Fruit fly (Drosophila melanogaster) whole organism, embryonic: ENCODE measurements around the gene CG33181.

ENCODE experiments used
- Abd-B ChIP-seq: fragments of 200-800 bp; sonication (Bioruptor generic); optimal IDR thresholded peaks from 2 replicates; lab custom pipeline; 2018; ENCODE audit warnings: missing biosample characterization, mild to moderate bottlenecking, missing genetic modification characterization, moderate library complexity
- Ada2b ChIP-seq: fragments of 200-800 bp; sonication (Bioruptor generic); IDR thresholded peaks from 2 replicates; pipeline ENCODE4 v1.3.6; 2022; ENCODE audit warnings: missing biosample characterization, missing genetic modification characterization
- Awh ChIP-seq: fragments of 200-800 bp; sonication (Bioruptor generic); IDR thresholded peaks from 2 replicates; pipeline ENCODE4, ENCODE4 v1.3.6; 2022; ENCODE audit warnings: missing biosample characterization, missing genetic modification characterization
- Blimp-1 ChIP-seq: fragments of 200-800 bp; sonication (Bioruptor generic); optimal IDR thresholded peaks from 3 replicates; lab custom pipeline; 2018; ENCODE audit warnings: missing biosample characterization, missing genetic modification characterization, mild to moderate bottlenecking, moderate library complexity, missing genetic modification reagents
- CG1024 ChIP-seq: fragments of 200-800 bp; sonication (Bioruptor generic); IDR thresholded peaks from 2 replicates; pipeline ENCODE4 v1.3.6; 2022; ENCODE audit warnings: missing biosample characterization, missing genetic modification characterization
- CG10543 ChIP-seq: fragments of 200-800 bp; sonication (Bioruptor generic); optimal IDR thresholded peaks from 3 replicates; lab custom pipeline; 2017; ENCODE audit warnings: missing biosample characterization, mild to moderate bottlenecking, missing genetic modification characterization, moderate library complexity
- CG10565 ChIP-seq: fragments of 200-800 bp; sonication (Bioruptor generic); optimal IDR thresholded peaks from 3 replicates; lab custom pipeline; 2016; ENCODE audit warnings: missing biosample characterization, mild to moderate bottlenecking, missing genetic modification characterization
- CG10979 ChIP-seq: fragments of 200-800 bp; sonication (Bioruptor generic); optimal IDR thresholded peaks from 2 replicates; lab custom pipeline; 2018; ENCODE audit warnings: missing biosample characterization, mild to moderate bottlenecking, missing genetic modification characterization, moderate library complexity
- CG11398 ChIP-seq: fragments of 200-800 bp; sonication (Bioruptor generic); optimal IDR thresholded peaks from 2 replicates; lab custom pipeline; 2016; ENCODE audit warnings: missing biosample characterization, missing genetic modification characterization
- CG11504 ChIP-seq: fragments of 200-800 bp; sonication (Bioruptor generic); optimal IDR thresholded peaks from 3 replicates; lab custom pipeline; 2019; ENCODE audit warnings: missing biosample characterization, mild to moderate bottlenecking, missing genetic modification characterization, moderate library complexity
- CG12219 ChIP-seq: fragments of 200-800 bp; sonication (Bioruptor generic); optimal IDR thresholded peaks from 3 replicates; lab custom pipeline; 2018; ENCODE audit warnings: missing biosample characterization, mild to moderate bottlenecking, missing genetic modification characterization
- CG1233 ChIP-seq: fragments of 200-800 bp; sonication (Bioruptor generic); optimal IDR thresholded peaks from 4 replicates; lab custom pipeline; 2018; ENCODE audit warnings: missing biosample characterization, mild to moderate bottlenecking, missing genetic modification characterization
- CG12942 ChIP-seq: fragments of 200-800 bp; sonication (Bioruptor generic); optimal IDR thresholded peaks from 3 replicates; lab custom pipeline; 2016; ENCODE audit warnings: missing biosample characterization, missing genetic modification characterization
- CG14965 ChIP-seq: fragments of 200-800 bp; sonication (Bioruptor generic); optimal IDR thresholded peaks from 2 replicates; lab custom pipeline; 2016; ENCODE audit warnings: missing biosample characterization, missing genetic modification characterization, borderline replicate concordance
- CG15073 ChIP-seq: fragments of 200-800 bp; sonication (Bioruptor generic); optimal IDR thresholded peaks from 2 replicates; lab custom pipeline; 2016; ENCODE audit warnings: missing biosample characterization, missing genetic modification characterization
- CG18764 ChIP-seq: fragments of 200-800 bp; sonication (Bioruptor generic); optimal IDR thresholded peaks from 3 replicates; lab custom pipeline; 2016; ENCODE audit warnings: missing biosample characterization, missing genetic modification characterization
- CG2712 ChIP-seq: fragments of 200-800 bp; optimal IDR thresholded peaks from 3 replicates; lab custom pipeline; 2019; ENCODE audit warnings: missing biosample characterization, mild to moderate bottlenecking, missing genetic modification characterization, moderate library complexity
- CG30020 ChIP-seq: fragments of 200-800 bp; optimal IDR thresholded peaks from 2 replicates; lab custom pipeline; 2019; ENCODE audit warnings: missing biosample characterization, mild to moderate bottlenecking, missing genetic modification characterization, moderate library complexity
- CG4617 ChIP-seq: fragments of 200-800 bp; sonication (Bioruptor generic); optimal IDR thresholded peaks from 3 replicates; lab custom pipeline; 2016; ENCODE audit warnings: missing biosample characterization, missing genetic modification characterization, borderline replicate concordance
- CG6175 ChIP-seq: fragments of 200-800 bp; sonication (Bioruptor generic); IDR thresholded peaks from 3 replicates; pipeline ENCODE4 v1.3.6; 2022; ENCODE audit warnings: missing biosample characterization, missing genetic modification characterization
- CG6854 ChIP-seq: fragments of 200-800 bp; sonication (Bioruptor generic); optimal IDR thresholded peaks from 3 replicates; lab custom pipeline; 2017; ENCODE audit warnings: missing biosample characterization, mild to moderate bottlenecking, missing genetic modification characterization
- CG9876 ChIP-seq: fragments of 200-800 bp; sonication (Bioruptor generic); optimal IDR thresholded peaks from 2 replicates; lab custom pipeline; 2016; ENCODE audit warnings: missing biosample characterization, missing genetic modification characterization
- D19B ChIP-seq: fragments of 200-800 bp; sonication (Bioruptor generic); optimal IDR thresholded peaks from 2 replicates; lab custom pipeline; 2017; ENCODE audit warnings: missing biosample characterization, mild to moderate bottlenecking, missing genetic modification characterization
- Deaf1 ChIP-seq: fragments of 200-800 bp; optimal IDR thresholded peaks from 3 replicates; lab custom pipeline; 2019; ENCODE audit warnings: missing biosample characterization, mild to moderate bottlenecking, missing genetic modification characterization, moderate library complexity
- Dfd ChIP-seq, 2 experiments: fragments of >200 bp; optimal IDR thresholded peaks; 2 replicates each; lab custom pipeline; 2017; ENCODE audit warnings: missing biosample characterization in 2 of 2, missing genetic modification characterization in 2 of 2
- HHEX ChIP-seq: fragments of 200-800 bp; sonication (Bioruptor generic); optimal IDR thresholded peaks from 3 replicates; lab custom pipeline; 2017; ENCODE audit warnings: missing biosample characterization, mild to moderate bottlenecking, missing genetic modification characterization, missing genetic modification reagents
- Hey ChIP-seq: fragments of 200-800 bp; sonication (Bioruptor generic); optimal IDR thresholded peaks from 3 replicates; lab custom pipeline; 2018; ENCODE audit warnings: missing biosample characterization, mild to moderate bottlenecking, missing genetic modification characterization
- Hmr ChIP-seq: fragments of 200-800 bp; sonication (Bioruptor generic); optimal IDR thresholded peaks from 3 replicates; lab custom pipeline; 2017; ENCODE audit warnings: mild to moderate bottlenecking, missing biosample characterization, missing genetic modification reagents, missing genetic modification characterization
- Lpt ChIP-seq: fragments of >200 bp; optimal IDR thresholded peaks from 2 replicates; lab custom pipeline; 2018; ENCODE audit warnings: missing biosample characterization, missing genetic modification characterization
- MESR4 ChIP-seq: fragments of 200-800 bp; sonication (Bioruptor generic); optimal IDR thresholded peaks from 2 replicates; lab custom pipeline; 2018; ENCODE audit warnings: missing biosample characterization, mild to moderate bottlenecking, missing genetic modification characterization, moderate library complexity
- Oaz ChIP-seq: fragments of 200-800 bp; sonication (Bioruptor generic); IDR thresholded peaks from 2 replicates; pipeline ENCODE4 v1.3.6; 2022; ENCODE audit warnings: missing biosample characterization, missing genetic modification characterization
- Ptx1 ChIP-seq: fragments of 200-800 bp; sonication (Bioruptor generic); IDR thresholded peaks from 2 replicates; pipeline ENCODE4 v1.3.6; 2022; ENCODE audit warnings: missing biosample characterization, missing genetic modification characterization
- Spps ChIP-seq: fragments of 200-800 bp; sonication (Bioruptor generic); optimal IDR thresholded peaks from 2 replicates; lab custom pipeline; 2018; ENCODE audit warnings: missing biosample characterization, mild to moderate bottlenecking, missing genetic modification characterization
- bowl ChIP-seq: fragments of 200-800 bp; sonication (Bioruptor generic); IDR thresholded peaks from 2 replicates; pipeline ENCODE4 v1.3.6; 2022; ENCODE audit warnings: missing biosample characterization, missing genetic modification characterization
- cad ChIP-seq: fragments of >200 bp; optimal IDR thresholded peaks from 2 replicates; lab custom pipeline; 2017; ENCODE audit warnings: missing biosample characterization, missing genetic modification characterization
- dpn ChIP-seq, 2 experiments: fragments of 200-800 bp; sonication (Bioruptor generic); optimal IDR thresholded peaks; 3 replicates each; lab custom pipeline; 2016; ENCODE audit warnings: missing biosample characterization in 2 of 2, missing genetic modification characterization in 2 of 2
- eve ChIP-seq, 2 experiments: fragments of >200 bp; optimal IDR thresholded peaks; 2 replicates each; lab custom pipeline; 2017; ENCODE audit warnings: missing biosample characterization in 2 of 2, missing genetic modification characterization in 2 of 2
- fd102C ChIP-seq: fragments of 200-800 bp; sonication (Bioruptor generic); optimal IDR thresholded peaks from 2 replicates; lab custom pipeline; 2018; ENCODE audit warnings: missing biosample characterization, mild to moderate bottlenecking, missing genetic modification characterization, moderate library complexity
- gcm2 ChIP-seq: fragments of 200-800 bp; sonication (Bioruptor generic); optimal IDR thresholded peaks from 2 replicates; lab custom pipeline; 2016; ENCODE audit warnings: missing biosample characterization, missing genetic modification characterization
- jumu ChIP-seq: fragments of 200-800 bp; sonication (Bioruptor generic); optimal IDR thresholded peaks from 3 replicates; lab custom pipeline; 2016; ENCODE audit warnings: missing biosample characterization, missing genetic modification characterization
- ken ChIP-seq: fragments of 200-800 bp; sonication (Bioruptor generic); IDR thresholded peaks from 3 replicates; pipeline ENCODE4 v1.3.6; 2022; ENCODE audit warnings: missing biosample characterization, missing genetic modification characterization
- knrl ChIP-seq: fragments of 200-800 bp; sonication (Bioruptor generic); IDR thresholded peaks from 3 replicates; pipeline ENCODE4 v1.3.6; 2022; ENCODE audit warnings: missing biosample characterization, missing genetic modification characterization; ENCODE audit not compliant: partially characterized antibody
- lilli ChIP-seq: fragments of 200-800 bp; sonication (Bioruptor generic); optimal IDR thresholded peaks from 3 replicates; lab custom pipeline; 2016; ENCODE audit warnings: missing biosample characterization, missing genetic modification characterization
- nerfin-2 ChIP-seq: fragments of 200-800 bp; sonication (Bioruptor generic); IDR thresholded peaks from 2 replicates; pipeline ENCODE4 v1.3.6; 2022; ENCODE audit warnings: missing biosample characterization, missing genetic modification characterization; ENCODE audit not compliant: partially characterized antibody
- org-1 ChIP-seq: fragments of 200-800 bp; sonication (Bioruptor generic); optimal IDR thresholded peaks from 2 replicates; lab custom pipeline; 2017; ENCODE audit warnings: missing biosample characterization, missing genetic modification characterization
- prd ChIP-seq, 3 experiments: fragments of >200 bp in 2 of 3; fragments of 200-800 bp in 1 of 3; sonication (Bioruptor generic) in 1 of 3; optimal IDR thresholded peaks in 2 of 3; IDR thresholded peaks in 1 of 3; 2 replicates in 2 of 3; 3 replicates in 1 of 3; pipeline versions ENCODE4 v1.3.6 to Lab custom; 2017 to 2022; ENCODE audit warnings: missing biosample characterization in 1 of 3, missing genetic modification characterization in 1 of 3
- salm ChIP-seq: fragments of 200-800 bp; sonication (Bioruptor generic); optimal IDR thresholded peaks from 2 replicates; lab custom pipeline; 2018; ENCODE audit warnings: missing biosample characterization, mild to moderate bottlenecking, missing genetic modification characterization
- usp ChIP-seq: fragments of >200 bp; optimal IDR thresholded peaks from 2 replicates; lab custom pipeline; 2017; ENCODE audit warnings: missing biosample characterization, missing genetic modification characterization
- vnd ChIP-seq: fragments of 200-800 bp; sonication (Bioruptor generic); IDR thresholded peaks from 3 replicates; pipeline ENCODE4 v1.3.6; 2022; ENCODE audit warnings: missing biosample characterization, missing genetic modification characterization; ENCODE audit not compliant: partially characterized antibody
- yki ChIP-seq: fragments of >200 bp; optimal IDR thresholded peaks from 3 replicates; lab custom pipeline; 2018

The CG33181 gene

DNA sequence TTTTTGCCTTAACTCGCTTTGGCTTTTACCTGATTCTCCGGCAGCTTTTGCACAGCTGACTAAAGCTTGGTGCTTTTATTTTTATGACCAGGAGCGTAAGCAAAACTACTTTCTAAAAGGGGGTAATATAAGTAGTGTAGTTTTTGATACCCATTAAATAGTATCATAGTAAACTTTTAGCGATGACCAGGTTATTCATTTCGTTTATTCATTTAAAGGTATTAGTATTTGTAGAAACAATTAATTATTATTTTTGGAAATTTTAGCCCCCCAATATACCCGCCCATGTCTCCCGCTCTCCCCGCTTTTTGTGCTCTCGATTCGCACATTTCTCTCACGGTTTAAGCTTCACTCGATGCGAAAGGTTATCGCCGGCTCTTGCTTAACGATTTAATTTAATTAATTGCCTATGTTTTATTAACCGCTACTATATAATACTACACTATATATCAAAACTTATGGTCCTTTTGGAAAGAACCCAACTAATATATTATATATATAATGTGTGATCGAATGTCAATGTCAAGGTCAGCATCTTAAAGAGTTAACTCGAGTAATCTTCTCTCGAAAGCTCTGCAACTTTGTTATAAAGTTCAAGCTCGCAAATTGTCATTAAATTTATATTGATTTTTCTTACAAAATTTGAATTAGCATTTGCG, 24.6 kb upstream of the CG33181 start, which contains the start of gene Sptr (continued):
- no peak for TF ChIP-seq MESR4 (GFP tag; lab: Kevin White, UChicago)
- peak; percentile 66 for TF ChIP-seq CG18764 (GFP tag; lab: Kevin White, UChicago)
- no peak for TF ChIP-seq gcm2 (GFP tag; lab: Kevin White, UChicago)
- TF ChIP-seq CG10543 (GFP tag; lab: Kevin White, UChicago), result peak; percentile 91
- TF ChIP-seq Ada2b (GFP tag; lab: Robert Waterston, UW), result peak; percentile 92
- TF ChIP-seq CG9876 (GFP tag; lab: Kevin White, UChicago), result no peak
- TF ChIP-seq usp (GFP tag; lab: Kevin White, UChicago), result no peak
- TF ChIP-seq jumu (GFP tag; lab: Kevin White, UChicago), result peak; percentile 55
- peak; percentile 67 for TF ChIP-seq Deaf1 (tag; lab: Kevin White, UChicago)
- no peak for TF ChIP-seq Dfd (GFP tag; optimal IDR thresholded peaks at IDR 0.05; lab: Kevin White, UChicago)
- peak; percentile 73 for TF ChIP-seq Blimp-1 (GFP tag; lab: Kevin White, UChicago)
- TF ChIP-seq org-1 (GFP tag; lab: Kevin White, UChicago), result peak; percentile 82
- TF ChIP-seq CG6854 (GFP tag; lab: Kevin White, UChicago), result peak; percentile 88
- TF ChIP-seq cad (GFP tag; lab: Kevin White, UChicago), result no peak
- TF ChIP-seq CG4617 (GFP tag; lab: Kevin White, UChicago), result peak; percentile 25
- TF ChIP-seq bowl, result peak; percentile 84
- peak; percentile 85 to 86 for TF ChIP-seq dpn (GFP tag; optimal IDR thresholded peaks at IDR 0.05; lab: Kevin White, UChicago)
- peak; percentile 82 for TF ChIP-seq salm (tag; lab: Kevin White, UChicago)
- peak; percentile 72 for TF ChIP-seq Abd-B
- no peak for TF ChIP-seq nerfin-2 (GFP tag; lab: Robert Waterston, UW)
- TF ChIP-seq Ptx1, result peak; percentile 90
- TF ChIP-seq Spps (tag; lab: Kevin White, UChicago), result peak; percentile 3
- TF ChIP-seq CG1024, result peak; percentile 69
- TF ChIP-seq CG11504 (tag; lab: Kevin White, UChicago), result peak; percentile 91
- TF ChIP-seq CG10979 (tag; lab: Kevin White, UChicago), result peak; percentile 63
- TF ChIP-seq CG2712 (tag; lab: Kevin White, UChicago), result peak; percentile 80
- TF ChIP-seq CG10565 (GFP tag; lab: Kevin White, UChicago), result no peak
- no peak for TF ChIP-seq yki (lab: Kevin White, UChicago)
- peak; percentile 92 for TF ChIP-seq lilli (GFP tag; lab: Kevin White, UChicago)
- TF ChIP-seq CG14965 (GFP tag; lab: Kevin White, UChicago), result no peak
- peak; percentile 90 for TF ChIP-seq HHEX
- peak; percentile 76 for TF ChIP-seq CG12219 (GFP tag; lab: Kevin White, UChicago)
- peak; percentile 74 for TF ChIP-seq CG12942 (GFP tag; lab: Kevin White, UChicago)
- TF ChIP-seq vnd (GFP tag; lab: Robert Waterston, UW), result no peak
- no peak for TF ChIP-seq CG15073 (GFP tag; lab: Kevin White, UChicago)
- TF ChIP-seq Lpt (GFP tag; lab: Kevin White, UChicago), result no peak
- TF ChIP-seq CG30020 (tag; lab: Kevin White, UChicago), result peak; percentile 18
- TF ChIP-seq Awh (GFP tag; lab: Robert Waterston, UW), result peak; percentile 88
- TF ChIP-seq Hmr (GFP tag; lab: Kevin White, UChicago), result peak; percentile 96
- peak; percentile 14 for TF ChIP-seq Hey (tag; lab: Kevin White, UChicago)
- TF ChIP-seq Oaz (GFP tag; lab: Robert Waterston, UW), result peak; percentile 74
- TF ChIP-seq eve (GFP tag; optimal IDR thresholded peaks at IDR 0.05; lab: Kevin White, UChicago), result no peak
- TF ChIP-seq fd102C (GFP tag; lab: Kevin White, UChicago), result no peak
- TF ChIP-seq CG11398 (GFP tag; lab: Kevin White, UChicago), result peak; percentile 46
- TF ChIP-seq knrl (GFP tag; lab: Robert Waterston, UW), result no peak
- peak; percentile 78 for TF ChIP-seq ken (GFP tag; lab: Robert Waterston, UW)
- peak; percentile 86 for TF ChIP-seq D19B (GFP tag; lab: Kevin White, UChicago)
- TF ChIP-seq prd (optimal IDR thresholded peaks at IDR 0.05; lab: Kevin White, UChicago), result no peak
- TF ChIP-seq prd (GFP tag; IDR thresholded peaks at IDR 0.05; lab: Robert Waterston, UW), result peak; percentile 85
- TF ChIP-seq CG6175 (GFP tag; lab: Robert Waterston, UW), result peak; percentile 78; the same call in 2 of the 3 replicates
- peak; percentile 80 for TF ChIP-seq CG1233 (GFP tag; lab: Kevin White, UChicago)
